Worm (Caenorhabditis elegans) whole organism, young adult: Measurements from ENCODE around the gene M01H9.4.

Experiments
- F10E7.11 ChIP-seq: sonication (generic microtip); optimal IDR thresholded peaks from 2 replicates; lab custom pipeline; 2017; ENCODE audit warnings: mild to moderate bottlenecking, missing genetic modification characterization, moderate library complexity, missing compliant biosample characterization
- Y79H2A.3 ChIP-seq: fragments of 200-800 bp; sonication (Bioruptor generic); conservative IDR thresholded peaks from 2 replicates; pipeline ENCODE4 v1.3.6; 2022; ENCODE audit warnings: missing genetic modification reagents, missing genetic modification characterization, missing compliant biosample characterization
- aptf-2 ChIP-seq: fragments of 200-800 bp; sonication (Bioruptor generic); conservative IDR thresholded peaks from 2 replicates; pipeline ENCODE4 v1.3.6; 2022; ENCODE audit warnings: missing genetic modification reagents, missing genetic modification characterization, missing compliant biosample characterization
- ceh-79 ChIP-seq: sonication (generic microtip); optimal IDR thresholded peaks from 2 replicates; lab custom pipeline; 2017; ENCODE audit warnings: mild to moderate bottlenecking, missing genetic modification characterization, missing compliant biosample characterization
- ceh-91 ChIP-seq: fragments of 200-800 bp; sonication (Bioruptor generic); IDR thresholded peaks from 2 replicates; pipeline ENCODE4 v1.3.6; 2022; ENCODE audit warnings: missing genetic modification reagents, missing genetic modification characterization, missing compliant biosample characterization
- repo-1 ChIP-seq: sonication (generic microtip); optimal IDR thresholded peaks from 2 replicates; lab custom pipeline; 2017; ENCODE audit warnings: mild to moderate bottlenecking, missing genetic modification characterization, missing compliant biosample characterization
- tbx-9 ChIP-seq: sonication (generic microtip); optimal IDR thresholded peaks from 2 replicates; lab custom pipeline; 2016; ENCODE audit warnings: borderline replicate concordance, missing genetic modification characterization, inconsistent platforms, missing compliant biosample characterization

ce11 chrIV:4446884-4447283 is 35.8 kb downstream of the M01H9.4 start:
- no peak for TF ChIP-seq tbx-9 (tag; lab: Kevin White, UChicago)
- TF ChIP-seq ceh-79 (tag; lab: Kevin White, UChicago): no peak
- TF ChIP-seq aptf-2 (GFP tag; lab: Robert Waterston, UW): no peak
- peak; percentile 74; the same call in 1 of the 2 replicates for TF ChIP-seq Y79H2A.3
- TF ChIP-seq F10E7.11: no peak
- TF ChIP-seq ceh-91 (GFP tag; lab: Robert Waterston, UW): no peak
- no peak for TF ChIP-seq repo-1 (tag; lab: Kevin White, UChicago)
